Worm (Caenorhabditis elegans) whole organism, late embryonic: ENCODE data around the gene F12A10.6.

Source experiments
- C08G9.2 ChIP-seq: sonication (generic microtip); optimal IDR thresholded peaks from 2 replicates; lab custom pipeline; 2016; ENCODE audit warnings: mild to moderate bottlenecking, missing genetic modification characterization, moderate library complexity, missing compliant biosample characterization
- K02D7.2 ChIP-seq: sonication (generic microtip); optimal IDR thresholded peaks from 2 replicates; lab custom pipeline; 2017; ENCODE audit warnings: mild to moderate bottlenecking, missing genetic modification characterization, missing compliant biosample characterization
- T23F11.4 ChIP-seq: fragments of 200-800 bp; sonication (Bioruptor generic); optimal IDR thresholded peaks from 2 replicates; lab custom pipeline; 2018; ENCODE audit warnings: mild to moderate bottlenecking, missing genetic modification characterization, missing compliant biosample characterization
- Y22D7AL.16 ChIP-seq: sonication (generic microtip); optimal IDR thresholded peaks from 2 replicates; lab custom pipeline; 2016; ENCODE audit warnings: missing genetic modification characterization, missing compliant biosample characterization
- ceh-14 ChIP-seq: sonication (generic microtip); optimal IDR thresholded peaks from 2 replicates; lab custom pipeline; 2016; ENCODE audit warnings: missing genotype, missing genetic modification characterization, missing compliant biosample characterization
- ceh-2 ChIP-seq: sonication (generic microtip); optimal IDR thresholded peaks from 2 replicates; lab custom pipeline; 2016; ENCODE audit warnings: missing genotype, missing genetic modification characterization, missing compliant biosample characterization
- ceh-24 ChIP-seq: sonication (generic microtip); optimal IDR thresholded peaks from 2 replicates; lab custom pipeline; 2016; ENCODE audit warnings: mild to moderate bottlenecking, missing genetic modification characterization, missing compliant biosample characterization
- ceh-31 ChIP-seq: sonication (generic microtip); optimal IDR thresholded peaks from 2 replicates; lab custom pipeline; 2016; ENCODE audit warnings: missing genetic modification characterization, missing compliant biosample characterization
- ceh-34 ChIP-seq: sonication (generic microtip); optimal IDR thresholded peaks from 2 replicates; lab custom pipeline; 2016; ENCODE audit warnings: mild to moderate bottlenecking, missing genetic modification characterization, missing compliant biosample characterization
- ceh-9 ChIP-seq: sonication (generic microtip); optimal IDR thresholded peaks from 2 replicates; lab custom pipeline; 2016; ENCODE audit warnings: mild to moderate bottlenecking, missing genetic modification characterization, inconsistent platforms, missing compliant biosample characterization
- che-1 ChIP-seq: sonication (generic microtip); optimal IDR thresholded peaks from 2 replicates; lab custom pipeline; 2016; ENCODE audit warnings: mild to moderate bottlenecking, missing genetic modification characterization, missing compliant biosample characterization
- elt-2 ChIP-seq: sonication (generic microtip); optimal IDR thresholded peaks from 2 replicates; lab custom pipeline; 2016; ENCODE audit warnings: missing genetic modification reagents, missing genetic modification characterization, missing compliant biosample characterization
- ets-4 ChIP-seq: sonication (generic microtip); optimal IDR thresholded peaks from 2 replicates; lab custom pipeline; 2016; ENCODE audit warnings: missing genetic modification characterization, missing compliant biosample characterization
- fax-1 ChIP-seq: sonication (generic microtip); optimal IDR thresholded peaks from 2 replicates; lab custom pipeline; 2016; ENCODE audit warnings: missing genotype, missing genetic modification characterization, missing compliant biosample characterization
- hlh-13 ChIP-seq: fragments of 200-800 bp; sonication (Bioruptor generic); optimal IDR thresholded peaks from 2 replicates; lab custom pipeline; 2018; ENCODE audit warnings: mild to moderate bottlenecking, missing genetic modification characterization, missing compliant biosample characterization
- hlh-30 ChIP-seq: sonication (generic microtip); optimal IDR thresholded peaks from 2 replicates; lab custom pipeline; 2017; ENCODE audit warnings: antibody characterized with exemption, missing genetic modification characterization, missing compliant biosample characterization; ENCODE audit not compliant: insufficient read depth
- hlh-8 ChIP-seq: sonication (generic microtip); optimal IDR thresholded peaks from 2 replicates; lab custom pipeline; 2016; ENCODE audit warnings: missing genotype, missing genetic modification characterization, missing compliant biosample characterization
- nfya-1 ChIP-seq: sonication (generic microtip); optimal IDR thresholded peaks from 2 replicates; lab custom pipeline; 2017; ENCODE audit warnings: missing genetic modification characterization, mild to moderate bottlenecking, missing compliant biosample characterization, antibody characterized with exemption, moderate library complexity
- pha-2 ChIP-seq: sonication (generic microtip); optimal IDR thresholded peaks from 2 replicates; lab custom pipeline; 2017; ENCODE audit warnings: mild to moderate bottlenecking, missing genetic modification characterization, missing compliant biosample characterization
- pqm-1 ChIP-seq: sonication (generic microtip); optimal IDR thresholded peaks from 2 replicates; lab custom pipeline; 2016; ENCODE audit warnings: missing genetic modification characterization, missing compliant biosample characterization
- rnt-1 ChIP-seq: sonication (generic microtip); optimal IDR thresholded peaks from 2 replicates; lab custom pipeline; 2016; ENCODE audit warnings: missing genetic modification characterization, missing compliant biosample characterization
- sox-2 ChIP-seq: fragments of 200-800 bp; sonication (Bioruptor generic); IDR thresholded peaks from 2 replicates; pipeline ENCODE4 v1.3.6; 2022; ENCODE audit warnings: missing genetic modification reagents, missing genetic modification characterization, missing compliant biosample characterization
- syd-9 ChIP-seq: sonication (generic microtip); optimal IDR thresholded peaks from 2 replicates; lab custom pipeline; 2016; ENCODE audit warnings: mild to moderate bottlenecking, missing genetic modification characterization, moderate library complexity, missing compliant biosample characterization
- tbx-2 ChIP-seq: sonication (generic microtip); optimal IDR thresholded peaks from 2 replicates; lab custom pipeline; 2016; ENCODE audit warnings: missing genetic modification characterization, missing compliant biosample characterization
- tbx-7 ChIP-seq: sonication (generic microtip); optimal IDR thresholded peaks from 2 replicates; lab custom pipeline; 2016; ENCODE audit warnings: missing genotype, missing genetic modification characterization, missing compliant biosample characterization
- ttx-3 ChIP-seq: sonication (generic microtip); optimal IDR thresholded peaks from 2 replicates; lab custom pipeline; 2016; ENCODE audit warnings: missing genetic modification reagents, missing genetic modification characterization, missing compliant biosample characterization
- unc-3 ChIP-seq, 2 experiments: fragments of 200-800 bp in 1 of 2; sonication (Bioruptor generic) in 1 of 2; sonication (generic microtip) in 1 of 2; conservative IDR thresholded peaks in 1 of 2; optimal IDR thresholded peaks in 1 of 2; 2 replicates each; pipeline versions ENCODE4 v1.3.6 to Lab custom; 2016 to 2022; ENCODE audit warnings: missing compliant biosample characterization in 2 of 2, missing genetic modification characterization in 2 of 2, missing genetic modification reagents in 1 of 2
- unc-42 ChIP-seq: sonication (generic microtip); optimal IDR thresholded peaks from 2 replicates; lab custom pipeline; 2016; ENCODE audit warnings: missing genotype, missing genetic modification characterization, missing compliant biosample characterization
- unc-55 ChIP-seq: sonication (generic microtip); optimal IDR thresholded peaks from 2 replicates; lab custom pipeline; 2017; ENCODE audit warnings: missing biosample characterization, missing genetic modification reagents, missing genetic modification characterization
- unc-86 ChIP-seq: sonication (generic microtip); optimal IDR thresholded peaks from 2 replicates; lab custom pipeline; 2016; ENCODE audit warnings: missing genetic modification characterization, missing compliant biosample characterization

The F12A10.6 gene

DNA sequence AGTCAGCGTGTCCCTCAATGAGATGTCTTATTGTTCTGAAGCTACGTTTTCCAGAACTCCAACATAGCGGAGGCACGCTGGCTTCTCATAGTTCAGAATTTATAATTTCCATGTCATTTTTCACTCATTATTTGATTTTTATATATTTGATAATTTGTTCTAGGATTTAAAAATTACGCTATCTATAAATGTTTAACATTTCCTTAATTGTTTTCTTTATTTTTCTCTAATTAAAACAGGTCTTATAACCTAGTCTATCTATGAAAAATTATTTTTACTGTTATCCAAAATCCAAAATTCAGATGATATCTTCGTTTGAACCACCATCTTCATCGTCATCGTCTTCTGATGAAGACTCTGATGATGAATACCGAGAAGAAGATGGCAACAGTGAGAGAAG is 16.0 kb downstream of the F12A10.6 start, which contains the start of gene F56D1.1:
TSS of gene F56D1.1 (plus strand) at position 301 of the 400 bp plus-strand sequence.
- TF ChIP-seq tbx-7 (tag; lab: Kevin White, UChicago), result no peak
- TF ChIP-seq pha-2 (tag; lab: Kevin White, UChicago), result no peak
- TF ChIP-seq hlh-30 (tag; lab: Kevin White, UChicago), result no peak
- TF ChIP-seq fax-1 (tag; lab: Kevin White, UChicago), result no peak
- TF ChIP-seq hlh-8, result no peak
- TF ChIP-seq ttx-3 (tag; lab: Kevin White, UChicago), result no peak
- TF ChIP-seq hlh-13 (GFP tag; lab: Kevin White, UChicago), result no peak
- no peak for TF ChIP-seq che-1
- no peak for TF ChIP-seq unc-3 (GFP tag; conservative IDR thresholded peaks at IDR 0.05; lab: Robert Waterston, UW)
- no peak for TF ChIP-seq unc-3 (tag; optimal IDR thresholded peaks at IDR 0.05; lab: Kevin White, UChicago)

DNA sequence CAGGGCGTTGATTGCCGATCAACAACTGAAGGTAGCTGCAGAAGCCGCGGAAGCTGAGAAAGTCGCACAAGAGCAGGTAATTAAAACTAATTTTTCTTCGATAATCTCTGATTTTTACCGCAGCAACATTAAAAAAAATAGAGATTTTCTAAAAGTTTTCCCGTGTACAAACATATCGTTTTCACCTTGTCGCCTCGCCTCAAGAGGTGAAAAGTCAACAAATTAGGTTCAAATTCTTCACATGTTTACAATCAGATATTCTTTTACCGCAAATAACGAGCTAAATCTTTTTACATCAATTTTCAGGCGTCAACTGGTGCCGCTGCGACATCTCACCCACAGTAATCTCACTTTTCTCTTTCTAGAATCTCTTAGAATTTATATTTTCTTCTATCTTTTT is 19.4 kb downstream of the F12A10.6 start, which contains the start of gene ilcr-2:
TSS of gene ilcr-2 (plus strand) at position 301 of the 400 bp plus-strand sequence.
- TF ChIP-seq sox-2 (no peak), fax-1 (tag; lab: Kevin White, UChicago) (no peak), Y22D7AL.16 (tag; lab: Kevin White, UChicago) (no peak), ceh-2 (tag; lab: Kevin White, UChicago) (no peak), syd-9 (tag; lab: Kevin White, UChicago) (no peak), K02D7.2 (no peak), hlh-8 (no peak), C08G9.2 (no peak), nfya-1 (tag; lab: Kevin White, UChicago) (no peak)
- TF ChIP-seq, all 69 proteins: peak for 0

DNA sequence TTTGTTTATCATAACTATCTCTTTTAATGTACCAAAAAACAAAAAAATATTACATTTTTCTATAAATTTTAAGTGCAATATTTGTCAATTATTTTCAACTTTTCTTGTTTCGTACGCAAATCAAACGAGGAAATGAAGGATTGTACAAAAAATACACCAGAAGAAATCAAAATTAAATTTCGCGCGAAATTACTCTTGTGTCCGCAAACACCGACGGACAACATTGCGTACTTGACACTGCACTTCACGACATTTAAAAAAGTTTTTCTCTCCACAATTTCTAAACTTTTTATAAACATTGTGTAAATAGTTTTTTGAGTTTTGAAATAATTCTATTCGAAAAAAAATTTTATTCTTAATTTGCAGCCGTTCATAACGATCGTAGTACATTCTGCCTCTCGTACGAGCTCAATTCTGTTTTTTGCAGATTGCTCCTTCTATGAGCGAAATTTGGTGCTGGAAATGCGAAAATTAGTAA is 20.3 kb downstream of the F12A10.6 start, which contains the start of gene mrps-16:
TSS of gene mrps-16 (plus strand) at position 428 of the 478 bp plus-strand sequence.
- TF ChIP-seq unc-42 (tag; lab: Kevin White, UChicago), result peak; percentile 53
- TF ChIP-seq ets-4 (tag; lab: Kevin White, UChicago), result no peak
- TF ChIP-seq pqm-1 (tag; lab: Kevin White, UChicago), result no peak
- peak; percentile 1 for TF ChIP-seq unc-86 (tag; lab: Kevin White, UChicago)

DNA sequence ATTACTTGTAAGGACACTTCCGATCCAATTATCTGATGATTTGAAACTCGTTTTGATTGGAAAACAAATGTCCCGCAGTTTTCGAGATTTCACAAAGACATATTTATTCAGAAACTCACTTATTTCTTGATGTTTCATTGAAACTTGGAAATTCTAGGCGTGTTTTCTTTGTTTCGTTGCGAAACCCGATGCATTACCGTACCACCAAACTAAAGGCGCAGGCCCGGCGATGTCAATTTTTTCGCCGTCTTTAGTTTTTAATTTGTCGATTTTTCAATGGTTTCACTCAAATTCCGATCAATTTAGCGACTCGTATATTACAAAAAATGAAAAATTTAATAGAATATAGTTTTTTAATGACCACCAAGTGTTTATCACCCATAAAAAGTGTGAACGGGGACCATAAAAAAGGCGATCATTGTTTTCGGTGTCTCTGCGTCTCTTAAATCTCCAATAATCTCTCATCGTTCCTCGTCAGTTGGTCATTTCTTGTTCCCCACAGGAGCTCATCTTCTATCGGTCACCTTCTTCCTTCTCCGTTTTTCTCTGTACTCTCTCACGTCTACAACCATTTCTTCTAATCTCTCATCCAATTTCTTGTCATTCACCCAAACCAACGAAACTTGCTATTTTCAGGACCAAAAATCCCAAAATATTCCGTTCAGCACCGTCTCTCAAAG is 28.4 kb downstream of the F12A10.6 start, which contains the start of gene clr-1:
TSS of gene clr-1 (plus strand) at position 630 of the 680 bp plus-strand sequence.
- TF ChIP-seq ceh-14 (tag; lab: Kevin White, UChicago) (no peak), unc-55 (peak; percentile 48)

DNA sequence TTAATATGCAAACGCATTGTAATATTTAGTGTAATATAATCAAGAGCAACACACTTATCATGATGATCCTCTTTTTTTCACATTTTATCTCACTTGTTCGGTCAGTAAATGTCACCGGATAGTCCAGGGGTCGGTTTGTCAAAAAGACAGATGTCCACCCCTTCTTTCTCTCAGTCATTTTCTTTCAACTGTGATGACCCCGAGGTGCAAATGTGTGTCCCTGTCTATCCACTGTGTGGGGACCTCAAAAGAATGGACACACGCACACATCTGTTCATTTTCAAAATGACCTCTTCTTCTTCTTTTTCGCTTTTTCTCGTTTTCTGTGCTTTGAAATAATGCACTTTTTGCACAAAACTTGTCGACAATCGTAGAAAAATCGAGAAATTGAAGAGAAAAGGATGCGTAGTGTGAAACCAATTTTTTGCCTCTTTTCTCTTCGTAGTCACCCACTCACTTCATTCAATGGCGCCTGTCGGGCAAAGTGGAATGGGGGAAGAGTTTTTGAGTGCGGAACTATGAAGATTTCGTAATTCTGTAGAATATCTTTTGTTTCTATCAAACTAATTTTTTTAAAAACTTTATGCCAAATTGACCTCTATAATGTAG is 30.5 kb downstream of the F12A10.6 start:
- no peak for TF ChIP-seq ceh-9 (tag; lab: Kevin White, UChicago)
- TF ChIP-seq unc-55, result peak; percentile 34
- TF ChIP-seq, all 69 proteins: peak for 1

DNA sequence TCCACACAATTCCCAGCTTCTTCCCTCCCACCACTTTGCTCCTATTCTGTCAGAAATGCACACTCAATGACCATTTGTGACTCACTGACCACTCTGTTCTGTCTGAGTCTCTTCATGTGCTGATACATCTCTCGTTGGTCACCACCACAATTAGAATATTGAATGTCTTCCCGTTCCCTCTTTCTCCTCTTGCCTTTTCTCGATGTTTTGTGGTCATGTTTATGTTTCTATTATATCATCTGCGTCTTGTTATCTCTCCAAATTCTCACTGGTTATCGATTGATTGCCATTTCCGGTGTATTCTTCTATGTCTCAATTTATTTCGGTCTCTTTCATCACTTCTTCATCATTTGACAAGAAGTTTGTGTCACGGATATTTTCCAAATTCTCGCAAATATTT is 33.4 kb downstream of the F12A10.6 start:
- TF ChIP-seq ceh-24 (no peak), elt-2 (peak; percentile 34), tbx-2 (tag; lab: Kevin White, UChicago) (peak; percentile 19), unc-55 (peak; percentile 37), che-1 (no peak), hlh-30 (tag; lab: Kevin White, UChicago) (peak; percentile 7), rnt-1 (peak; percentile 9), ceh-34 (tag; lab: Kevin White, UChicago) (peak; percentile 30), T23F11.4 (GFP tag; lab: Kevin White, UChicago) (no peak), ceh-31 (tag; lab: Kevin White, UChicago) (peak; percentile 2)
